Fruit fly (Drosophila melanogaster): ENCODE results near the gene CG15731.

CG15731 gene

DNA sequence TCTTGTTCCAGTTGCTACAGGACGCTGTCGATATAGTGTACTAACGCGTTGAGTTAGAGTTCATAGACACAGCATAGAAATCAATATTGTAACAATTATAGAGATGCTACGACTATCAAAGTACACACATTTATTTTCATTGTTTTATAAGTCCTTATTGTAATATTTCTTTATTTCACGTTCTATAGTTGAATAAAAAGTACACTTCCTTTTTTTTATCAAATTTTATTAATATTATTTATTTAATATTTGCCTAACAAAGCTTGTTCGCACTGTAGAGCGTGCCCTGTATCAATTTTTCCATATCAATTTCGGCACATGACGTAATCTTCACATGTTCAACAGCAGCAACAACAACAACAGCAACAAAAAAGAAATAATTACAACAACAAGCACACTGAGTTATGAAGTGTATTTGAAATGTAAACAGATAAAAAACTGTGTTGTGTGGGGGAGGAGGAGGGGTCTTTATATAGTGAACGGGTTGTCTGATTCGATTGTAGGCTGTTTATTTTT lies 16.4 kb upstream of the CG15731 start (continued):
- no peak for TF ChIP-seq Lpt (GFP tag; optimal IDR thresholded peaks at IDR 0.05)
- 0 out of 2 replicates have a peak, but pooled peaks have one; percentile 7 for TF ChIP-seq Rx (GFP tag; IDR thresholded peaks at IDR 0.05)
- peak; percentile 81 for TF ChIP-seq CG8281 (tag; optimal IDR thresholded peaks at IDR 0.05)
- peak; percentile 86 for TF ChIP-seq Sox100B (GFP tag; optimal IDR thresholded peaks at IDR 0.05)
- peak; percentile 83 for TF ChIP-seq sug (tag; optimal IDR thresholded peaks at IDR 0.05)
- TF ChIP-seq CG1792 (GFP tag; optimal IDR thresholded peaks at IDR 0.05), result no peak
- TF ChIP-seq kah (GFP tag; optimal IDR thresholded peaks at IDR 0.05), result peak; percentile 53
- TF ChIP-seq HLH3B (GFP tag; IDR thresholded peaks at IDR 0.05), result peak; percentile 72
- peak; percentile 16 for TF ChIP-seq ems (GFP tag; optimal IDR thresholded peaks at IDR 0.05)
- no peak for TF ChIP-seq bigmax (GFP tag; optimal IDR thresholded peaks at IDR 0.05)
- 0 out of 2 replicates have a peak, but pooled peaks have one; percentile 19 for TF ChIP-seq toy (GFP tag; IDR thresholded peaks at IDR 0.05)
- peak; percentile 99 for TF ChIP-seq grau (tag; optimal IDR thresholded peaks at IDR 0.05)
- TF ChIP-seq Ssrp (tag; optimal IDR thresholded peaks at IDR 0.05), result peak; percentile 80
- peak; percentile 72; the same call in 1 of the 2 replicates for TF ChIP-seq al (GFP tag; IDR thresholded peaks at IDR 0.05)
- TF ChIP-seq CG18764 (GFP tag; optimal IDR thresholded peaks at IDR 0.05), result peak; percentile 37
- TF ChIP-seq pzg (GFP tag; optimal IDR thresholded peaks at IDR 0.05), result no peak
- no peak for TF ChIP-seq CG3163 (GFP tag; optimal IDR thresholded peaks at IDR 0.05)
- no peak for TF ChIP-seq CkIIα-i1 (GFP tag; IDR thresholded peaks at IDR 0.05)
- TF ChIP-seq CG11085 (GFP tag; IDR thresholded peaks at IDR 0.05), result no peak
- peak; percentile 75 for TF ChIP-seq CG10979 (tag; optimal IDR thresholded peaks at IDR 0.05)
- TF ChIP-seq Antp (GFP tag; optimal IDR thresholded peaks at IDR 0.05), result peak; percentile 21
- TF ChIP-seq CG32532 (GFP tag; IDR thresholded peaks at IDR 0.05), result peak; percentile 78
- TF ChIP-seq CG5953 (GFP tag; IDR thresholded peaks at IDR 0.05), result peak; percentile 24; the same call in 1 of the 2 replicates
- TF ChIP-seq sim (GFP tag; IDR thresholded peaks at IDR 0.05), result peak; percentile 53; the same call in 1 of the 2 replicates
- no peak for TF ChIP-seq CG4707 (GFP tag; optimal IDR thresholded peaks at IDR 0.05)
- TF ChIP-seq lmd (GFP tag; IDR thresholded peaks at IDR 0.05), result peak; percentile 78
- no peak for TF ChIP-seq dm (GFP tag; optimal IDR thresholded peaks at IDR 0.05)
- TF ChIP-seq CG17385 (GFP tag; optimal IDR thresholded peaks at IDR 0.05), result peak; percentile 68
- no peak for TF ChIP-seq Sry-β (GFP tag; optimal IDR thresholded peaks at IDR 0.05)
- TF ChIP-seq CG4424 (GFP tag; optimal IDR thresholded peaks at IDR 0.05), result peak; percentile 70
- peak; percentile 50 for TF ChIP-seq CG2116 (GFP tag; optimal IDR thresholded peaks at IDR 0.05)
- peak; percentile 86 for TF ChIP-seq dmrt99B (tag; optimal IDR thresholded peaks at IDR 0.05)
- peak; percentile 74 for TF ChIP-seq caup (GFP tag; optimal IDR thresholded peaks at IDR 0.05; ENCODE audit: severe bottlenecking)
- TF ChIP-seq CG11247 (GFP tag; IDR thresholded peaks at IDR 0.05), result peak; percentile 43; the same call in 1 of the 2 replicates
- peak; percentile 75 for TF ChIP-seq CG8388 (GFP tag; optimal IDR thresholded peaks at IDR 0.05)
- peak; percentile 91 for TF ChIP-seq CG13424 (tag; optimal IDR thresholded peaks at IDR 0.05)
- TF ChIP-seq CG13894 (tag; optimal IDR thresholded peaks at IDR 0.05), result peak; percentile 62
- TF ChIP-seq lab (GFP tag; optimal IDR thresholded peaks at IDR 0.05), result peak; percentile 87
- TF ChIP-seq fd3F (GFP tag; optimal IDR thresholded peaks at IDR 0.05), result peak; percentile 76
- TF ChIP-seq D (optimal IDR thresholded peaks at IDR 0.05), result no peak
- TF ChIP-seq D (GFP tag; optimal IDR thresholded peaks at IDR 0.05), result peak; percentile 64
- TF ChIP-seq jumu (GFP tag; optimal IDR thresholded peaks at IDR 0.05), result no peak
- TF ChIP-seq D19B (GFP tag; optimal IDR thresholded peaks at IDR 0.05), result peak; percentile 18
- peak; percentile 66 for TF ChIP-seq nerfin-1 (tag; optimal IDR thresholded peaks at IDR 0.05)
- peak; percentile 83 for TF ChIP-seq CG7556 (GFP tag; optimal IDR thresholded peaks at IDR 0.05)
- TF ChIP-seq Atf6 (GFP tag; IDR thresholded peaks at IDR 0.05), result peak; percentile 72
- peak; percentile 80 for TF ChIP-seq CG7372 (GFP tag; IDR thresholded peaks at IDR 0.05)
- TF ChIP-seq Six4 (GFP tag; optimal IDR thresholded peaks at IDR 0.05), result peak; percentile 59
- no peak for TF ChIP-seq eve (GFP tag; optimal IDR thresholded peaks at IDR 0.05)
- peak; percentile 68 for TF ChIP-seq CG7357 (GFP tag; IDR thresholded peaks at IDR 0.05)
- TF ChIP-seq nom (GFP tag; optimal IDR thresholded peaks at IDR 0.05), result no peak
